Worm (Caenorhabditis elegans) whole organism, L1 larva: ENCODE results near the gene npl-4.2.

ENCODE experiments used
- aha-1 ChIP-seq: fragments of 150-350 bp; optimal IDR thresholded peaks from 2 replicates; lab custom pipeline; 2014; ENCODE audit warnings: missing biosample characterization, missing genetic modification characterization
- ama-1 ChIP-seq: fragments of 150-350 bp; optimal IDR thresholded peaks from 2 replicates; lab custom pipeline; 2014
- blmp-1 ChIP-seq: fragments of 150-350 bp; optimal IDR thresholded peaks from 2 replicates; lab custom pipeline; 2014; ENCODE audit warnings: missing biosample characterization, missing genetic modification characterization
- ceh-63 ChIP-seq: fragments of 200-800 bp; sonication (Bioruptor generic); optimal IDR thresholded peaks from 2 replicates; lab custom pipeline; 2018; ENCODE audit warnings: mild to moderate bottlenecking, missing genetic modification characterization, missing compliant biosample characterization
- ceh-82 ChIP-seq, 3 experiments: fragments of 150-350 bp in 1 of 3; sonication (generic microtip) in 2 of 3; optimal IDR thresholded peaks; 2 replicates each; lab custom pipeline; 2014 to 2017; ENCODE audit warnings: missing biosample characterization in 3 of 3, missing genetic modification characterization in 3 of 3
- ceh-88 ChIP-seq: fragments of 200-800 bp; sonication (Bioruptor generic); IDR thresholded peaks from 2 replicates; pipeline ENCODE4 v1.3.6; 2022; ENCODE audit warnings: missing genetic modification characterization, missing compliant biosample characterization
- fkh-10 ChIP-seq: sonication (generic microtip); optimal IDR thresholded peaks from 2 replicates; lab custom pipeline; 2017; ENCODE audit warnings: missing biosample characterization, missing genetic modification reagents, missing genetic modification characterization
- lin-14 ChIP-seq: fragments of 200-800 bp; sonication (Bioruptor generic); optimal IDR thresholded peaks from 2 replicates; lab custom pipeline; 2018; ENCODE audit warnings: mild to moderate bottlenecking, missing genetic modification characterization, moderate library complexity, missing compliant biosample characterization
- lsy-2 ChIP-seq, 2 experiments: fragments of 150-350 bp; optimal IDR thresholded peaks; 2 replicates each; lab custom pipeline; 2014; ENCODE audit warnings: missing biosample characterization in 2 of 2, missing genetic modification characterization in 2 of 2
- nhr-11 ChIP-seq: fragments of 150-350 bp; optimal IDR thresholded peaks from 2 replicates; lab custom pipeline; 2014; ENCODE audit warnings: missing biosample characterization, missing genetic modification characterization
- nhr-71 ChIP-seq: sonication (generic microtip); optimal IDR thresholded peaks from 2 replicates; lab custom pipeline; 2016; ENCODE audit warnings: mild to moderate bottlenecking, missing genetic modification characterization, moderate library complexity, missing compliant biosample characterization
- snpc-4 ChIP-seq: fragments of 150-350 bp; optimal IDR thresholded peaks from 2 replicates; lab custom pipeline; 2014; ENCODE audit warnings: missing biosample characterization, missing genetic modification characterization

DNA sequence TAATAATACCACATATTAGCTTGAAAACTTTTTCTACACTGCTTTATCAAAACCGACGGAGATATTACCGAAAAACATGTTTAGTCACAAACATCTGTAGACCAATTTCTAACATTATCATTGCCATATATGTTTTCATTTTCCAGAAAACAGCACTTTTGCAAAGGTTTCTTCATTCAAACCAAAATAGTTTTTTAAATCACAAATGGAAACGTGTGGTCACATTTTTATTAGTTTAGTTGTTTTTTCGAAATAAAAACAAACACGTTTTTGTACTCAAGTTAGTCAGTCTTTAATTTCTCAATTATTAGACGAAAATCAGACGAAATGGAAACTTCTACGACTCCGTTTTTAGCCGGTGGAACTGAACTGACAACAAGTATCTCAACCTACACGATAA, 15.4 kb downstream of the npl-4.2 start, which contains the start of gene F59E12.3:
- TF ChIP-seq snpc-4 (tag; lab: Kevin White, UChicago) (no peak), aha-1 (tag; lab: Kevin White, UChicago) (no peak), ama-1 (lab: Kevin White, UChicago) (no peak), ceh-88 (no peak), fkh-10 (GFP tag; lab: Kevin White, UChicago) (no peak), ceh-63 (no peak), nhr-71 (tag; lab: Kevin White, UChicago) (no peak), blmp-1 (no peak), lin-14 (GFP tag; lab: Kevin White, UChicago) (no peak), lsy-2 (tag; optimal IDR thresholded peaks at IDR 0.05; lab: Kevin White, UChicago) (no peak), nhr-11 (tag; lab: Kevin White, UChicago) (no peak), ceh-82 (tag; optimal IDR thresholded peaks at IDR 0.05; lab: Kevin White, UChicago) (no peak)
